Fruit fly (Drosophila melanogaster): ENCODE results near the gene onecut.

dm6 chr4:576439-576838 lies 31.0 kb downstream of the onecut start:
- TF ChIP-seq CG11560 (tag; IDR thresholded peaks at IDR 0.05) (no peak), Oaz (GFP tag; IDR thresholded peaks at IDR 0.05) (no peak), CG9797 (GFP tag; optimal IDR thresholded peaks at IDR 0.05) (no peak), Atf3 (GFP tag; optimal IDR thresholded peaks at IDR 0.05) (no peak), tin (GFP tag; optimal IDR thresholded peaks at IDR 0.05) (no peak), CG10147 (GFP tag; optimal IDR thresholded peaks at IDR 0.05) (no peak)

All from whole organism, embryonic.